Fruit fly (Drosophila melanogaster) whole organism, embryonic: ENCODE measurements around the gene Pif1A.

Experiments
- Antp ChIP-seq: fragments of 200-800 bp; sonication (Bioruptor generic); optimal IDR thresholded peaks from 3 replicates; lab custom pipeline; 2016; ENCODE audit warnings: missing biosample characterization, missing genetic modification characterization
- Bdp1 ChIP-seq: fragments of 200-800 bp; sonication (Bioruptor generic); optimal IDR thresholded peaks from 3 replicates; lab custom pipeline; 2016; ENCODE audit warnings: missing biosample characterization, missing genetic modification characterization
- CG10274 ChIP-seq: fragments of 200-800 bp; sonication (Bioruptor generic); optimal IDR thresholded peaks from 3 replicates; lab custom pipeline; 2017; ENCODE audit warnings: missing biosample characterization, mild to moderate bottlenecking, missing genetic modification characterization
- CG10979 ChIP-seq: fragments of 200-800 bp; sonication (Bioruptor generic); optimal IDR thresholded peaks from 2 replicates; lab custom pipeline; 2018; ENCODE audit warnings: missing biosample characterization, mild to moderate bottlenecking, missing genetic modification characterization, moderate library complexity
- CG12391 ChIP-seq: fragments of 200-800 bp; sonication (Bioruptor generic); optimal IDR thresholded peaks from 3 replicates; lab custom pipeline; 2018; ENCODE audit warnings: missing biosample characterization, mild to moderate bottlenecking, missing genetic modification characterization, moderate library complexity
- CG12659 ChIP-seq: fragments of 200-800 bp; sonication (Bioruptor generic); optimal IDR thresholded peaks from 3 replicates; lab custom pipeline; 2017; ENCODE audit warnings: mild to moderate bottlenecking, missing biosample characterization, missing genetic modification reagents, missing genetic modification characterization
- CG14710 ChIP-seq: fragments of 200-800 bp; sonication (Bioruptor generic); optimal IDR thresholded peaks from 3 replicates; lab custom pipeline; 2019; ENCODE audit warnings: missing biosample characterization, mild to moderate bottlenecking, missing genetic modification characterization, moderate library complexity
- CG1603 ChIP-seq: fragments of 200-800 bp; sonication (Bioruptor generic); optimal IDR thresholded peaks from 2 replicates; lab custom pipeline; 2019; ENCODE audit warnings: missing biosample characterization, mild to moderate bottlenecking, missing genetic modification characterization, moderate library complexity
- CG17568 ChIP-seq: fragments of 200-800 bp; sonication (Bioruptor generic); optimal IDR thresholded peaks from 2 replicates; lab custom pipeline; 2018; ENCODE audit warnings: missing biosample characterization, mild to moderate bottlenecking, missing genetic modification characterization, moderate library complexity
- CG17912 ChIP-seq: fragments of 200-800 bp; sonication (Bioruptor generic); optimal IDR thresholded peaks from 2 replicates; lab custom pipeline; 2018; ENCODE audit warnings: missing biosample characterization, mild to moderate bottlenecking, missing genetic modification characterization
- CG18476 ChIP-seq: fragments of 200-800 bp; sonication (Bioruptor generic); optimal IDR thresholded peaks from 2 replicates; lab custom pipeline; 2016; ENCODE audit warnings: missing biosample characterization, mild to moderate bottlenecking, missing genetic modification characterization
- CG31224 ChIP-seq: fragments of 200-800 bp; sonication (Bioruptor generic); IDR thresholded peaks from 2 replicates; pipeline ENCODE4 v1.3.6; 2022; ENCODE audit warnings: missing biosample characterization, missing genetic modification characterization
- CG3407 ChIP-seq: fragments of 200-800 bp; sonication (Bioruptor generic); optimal IDR thresholded peaks from 2 replicates; lab custom pipeline; 2018; ENCODE audit warnings: missing biosample characterization, mild to moderate bottlenecking, missing genetic modification characterization
- CG34376 ChIP-seq: fragments of 200-800 bp; sonication (Bioruptor generic); optimal IDR thresholded peaks from 2 replicates; lab custom pipeline; 2018; ENCODE audit warnings: missing biosample characterization, mild to moderate bottlenecking, missing genetic modification characterization
- CG3726 ChIP-seq: fragments of 200-800 bp; sonication (Bioruptor generic); IDR thresholded peaks from 3 replicates; pipeline ENCODE4, ENCODE4 v1.3.6; 2022; ENCODE audit warnings: missing biosample characterization, missing genetic modification characterization
- CG3847 ChIP-seq: fragments of 200-800 bp; sonication (Bioruptor generic); IDR thresholded peaks from 2 replicates; pipeline ENCODE4 v1.3.6; 2022; ENCODE audit warnings: missing biosample characterization, missing genetic modification characterization
- CG4404 ChIP-seq: fragments of 200-800 bp; sonication (Bioruptor generic); IDR thresholded peaks from 2 replicates; pipeline ENCODE4 v1.3.6; 2022; ENCODE audit warnings: missing biosample characterization, missing genetic modification characterization
- CG6813 ChIP-seq: fragments of 200-800 bp; sonication (Bioruptor generic); optimal IDR thresholded peaks from 2 replicates; lab custom pipeline; 2017; ENCODE audit warnings: missing biosample characterization, missing genetic modification characterization, mild to moderate bottlenecking, moderate library complexity, missing genetic modification reagents
- CG7963 ChIP-seq: fragments of 200-800 bp; sonication (Bioruptor generic); IDR thresholded peaks from 3 replicates; pipeline ENCODE4 v1.3.6; 2022; ENCODE audit warnings: missing biosample characterization, missing genetic modification characterization; ENCODE audit not compliant: partially characterized antibody
- CG8478 ChIP-seq: fragments of >200 bp; optimal IDR thresholded peaks from 2 replicates; lab custom pipeline; 2018
- CG9797 ChIP-seq: fragments of 200-800 bp; sonication (Bioruptor generic); optimal IDR thresholded peaks from 3 replicates; lab custom pipeline; 2018; ENCODE audit warnings: missing biosample characterization, mild to moderate bottlenecking, missing genetic modification characterization
- Dad ChIP-seq: fragments of 200-800 bp; sonication (Bioruptor generic); optimal IDR thresholded peaks from 3 replicates; lab custom pipeline; 2016; ENCODE audit warnings: missing biosample characterization, missing genetic modification characterization
- Dbx ChIP-seq: fragments of 200-800 bp; sonication (Bioruptor generic); IDR thresholded peaks from 3 replicates; pipeline ENCODE4 v1.3.6; 2022; ENCODE audit warnings: missing biosample characterization, missing genetic modification characterization
- Dip3 ChIP-seq: fragments of 200-800 bp; sonication (Bioruptor generic); optimal IDR thresholded peaks from 3 replicates; lab custom pipeline; 2016; ENCODE audit warnings: missing biosample characterization, missing genetic modification characterization
- Dll ChIP-seq: fragments of 200-800 bp; sonication (Bioruptor generic); IDR thresholded peaks from 4 replicates; pipeline ENCODE4 v1.3.6; 2022; ENCODE audit warnings: missing biosample characterization, missing genetic modification characterization; ENCODE audit not compliant: partially characterized antibody
- Eip74EF ChIP-seq, 2 experiments: fragments of 200-800 bp in 1 of 2; fragments of >200 bp in 1 of 2; sonication (Bioruptor generic) in 1 of 2; optimal IDR thresholded peaks; 2 replicates each; lab custom pipeline; 2017 to 2019; ENCODE audit warnings: missing biosample characterization in 2 of 2, missing genetic modification characterization in 2 of 2, mild to moderate bottlenecking in 1 of 2, moderate library complexity in 1 of 2
- Max ChIP-seq: fragments of 200-800 bp; sonication (Bioruptor generic); optimal IDR thresholded peaks from 2 replicates; lab custom pipeline; 2016; ENCODE audit warnings: missing biosample characterization, mild to moderate bottlenecking, missing genetic modification characterization
- Myb ChIP-seq: fragments of 200-800 bp; sonication (Bioruptor generic); optimal IDR thresholded peaks from 2 replicates; lab custom pipeline; 2016; ENCODE audit warnings: missing biosample characterization, missing genetic modification characterization
- Ptx1 ChIP-seq: fragments of 200-800 bp; sonication (Bioruptor generic); IDR thresholded peaks from 2 replicates; pipeline ENCODE4 v1.3.6; 2022; ENCODE audit warnings: missing biosample characterization, missing genetic modification characterization
- Taf1 ChIP-seq: fragments of 200-800 bp; sonication (Bioruptor generic); IDR thresholded peaks from 2 replicates; pipeline ENCODE4 v1.3.6; 2022; ENCODE audit warnings: missing biosample characterization, missing genetic modification characterization
- Usf ChIP-seq: fragments of 200-800 bp; sonication (Bioruptor generic); optimal IDR thresholded peaks from 2 replicates; lab custom pipeline; 2017; ENCODE audit warnings: missing genotype, missing biosample characterization, missing genetic modification characterization
- aop ChIP-seq: fragments of 200-800 bp; sonication (Bioruptor generic); IDR thresholded peaks from 2 replicates; pipeline ENCODE4 v1.3.6; 2022; ENCODE audit warnings: missing biosample characterization, missing genetic modification characterization
- br ChIP-seq: fragments of >200 bp; optimal IDR thresholded peaks from 2 replicates; lab custom pipeline; 2017
- crol ChIP-seq: fragments of 200-800 bp; sonication (Bioruptor generic); IDR thresholded peaks from 2 replicates; pipeline ENCODE4 v1.3.6; 2022; ENCODE audit warnings: missing biosample characterization, missing genetic modification characterization
- dmrt11E ChIP-seq: fragments of 200-800 bp; sonication (Bioruptor generic); optimal IDR thresholded peaks from 3 replicates; lab custom pipeline; 2018; ENCODE audit warnings: missing biosample characterization, mild to moderate bottlenecking, missing genetic modification characterization, moderate library complexity
- grn ChIP-seq: fragments of 200-800 bp; sonication (Bioruptor generic); optimal IDR thresholded peaks from 3 replicates; lab custom pipeline; 2017; ENCODE audit warnings: missing biosample characterization, missing genetic modification characterization
- gsb-n ChIP-seq: fragments of 200-800 bp; sonication (Bioruptor generic); optimal IDR thresholded peaks from 3 replicates; lab custom pipeline; 2018; ENCODE audit warnings: missing biosample characterization, mild to moderate bottlenecking, missing genetic modification characterization
- ham ChIP-seq: fragments of 200-800 bp; sonication (Bioruptor generic); IDR thresholded peaks from 2 replicates; pipeline ENCODE4 v1.3.6; 2022; ENCODE audit warnings: missing biosample characterization, missing genetic modification characterization
- hth ChIP-seq: fragments of >200 bp; optimal IDR thresholded peaks from 2 replicates; lab custom pipeline; 2017; ENCODE audit warnings: inconsistent platforms
- odd ChIP-seq: fragments of 200-800 bp; sonication (Bioruptor generic); optimal IDR thresholded peaks from 2 replicates; lab custom pipeline; 2017; ENCODE audit warnings: missing biosample characterization, mild to moderate bottlenecking, missing genetic modification characterization
- pan ChIP-seq, 4 experiments: fragments of >200 bp in 3 of 4; fragments of 200-800 bp in 1 of 4; sonication (Bioruptor generic) in 1 of 4; optimal IDR thresholded peaks in 3 of 4; IDR thresholded peaks in 1 of 4; 2 replicates each; pipeline versions ENCODE4 v1.3.6 to Lab custom; 2017 to 2022; ENCODE audit warnings: missing biosample characterization in 2 of 4, missing genetic modification characterization in 2 of 4, mixed read lengths in 1 of 4
- rib ChIP-seq: fragments of 200-800 bp; sonication (Bioruptor generic); IDR thresholded peaks from 2 replicates; pipeline ENCODE4 v1.3.6; 2022; ENCODE audit warnings: missing biosample characterization, missing genetic modification characterization
- row ChIP-seq: fragments of 200-800 bp; sonication (Bioruptor generic); IDR thresholded peaks from 3 replicates; pipeline ENCODE4 v1.3.6; 2022; ENCODE audit warnings: missing biosample characterization, missing genetic modification characterization
- sd ChIP-seq: fragments of 200-800 bp; sonication (Bioruptor generic); optimal IDR thresholded peaks from 3 replicates; lab custom pipeline; 2018; ENCODE audit warnings: missing biosample characterization, mild to moderate bottlenecking, missing genetic modification characterization, moderate library complexity
- slbo ChIP-seq: fragments of 200-800 bp; sonication (Bioruptor generic); IDR thresholded peaks from 2 replicates; pipeline ENCODE4 v1.3.6; 2022; ENCODE audit warnings: missing biosample characterization, missing genetic modification characterization
- sob ChIP-seq: fragments of 200-800 bp; sonication (Bioruptor generic); IDR thresholded peaks from 2 replicates; pipeline ENCODE4 v1.3.6; 2022; ENCODE audit warnings: missing biosample characterization, missing genetic modification characterization
- trem ChIP-seq: fragments of 200-800 bp; optimal IDR thresholded peaks from 3 replicates; lab custom pipeline; 2019; ENCODE audit warnings: missing biosample characterization, mild to moderate bottlenecking, missing genetic modification characterization, moderate library complexity
- unpg ChIP-seq: fragments of 200-800 bp; sonication (Bioruptor generic); optimal IDR thresholded peaks from 3 replicates; lab custom pipeline; 2018; ENCODE audit warnings: missing biosample characterization, mild to moderate bottlenecking, missing genetic modification characterization, moderate library complexity
- usp ChIP-seq: fragments of >200 bp; optimal IDR thresholded peaks from 2 replicates; lab custom pipeline; 2017; ENCODE audit warnings: missing biosample characterization, missing genetic modification characterization
- wek ChIP-seq: fragments of 200-800 bp; sonication (Bioruptor generic); optimal IDR thresholded peaks from 3 replicates; lab custom pipeline; 2018; ENCODE audit warnings: missing biosample characterization, mild to moderate bottlenecking, missing genetic modification characterization, moderate library complexity

Pif1A gene

dm6 chr3R:8812342-8812966 lies 11.5 kb upstream of the Pif1A start (continued):
- TF ChIP-seq CG3407 (GFP tag; lab: Kevin White, UChicago) (no peak), CG17568 (GFP tag; lab: Kevin White, UChicago) (peak; percentile 28), Dbx (0 out of 3 replicates have a peak, but pooled peaks have one; percentile 54), Dip3 (peak; percentile 13), CG1603 (tag; lab: Kevin White, UChicago) (peak; percentile 52), CG34376 (no peak), Antp (peak; percentile 36), grn (GFP tag; lab: Kevin White, UChicago) (peak; percentile 50), CG18476 (GFP tag; lab: Kevin White, UChicago) (peak; percentile 13), br (lab: Kevin White, UChicago) (no peak), Myb (GFP tag; lab: Kevin White, UChicago) (peak; percentile 18), CG31224 (GFP tag; lab: Robert Waterston, UW) (peak; percentile 23; the same call in 1 of the 2 replicates), hth (lab: Kevin White, UChicago) (no peak), CG3847 (GFP tag; lab: Robert Waterston, UW) (no peak), Eip74EF (GFP tag; optimal IDR thresholded peaks at IDR 0.05; lab: Kevin White, UChicago) (no peak), Bdp1 (GFP tag; lab: Kevin White, UChicago) (peak; percentile 51), gsb-n (tag; lab: Kevin White, UChicago) (peak; percentile 31), CG8478 (lab: Kevin White, UChicago) (no peak), Dll (GFP tag; lab: Robert Waterston, UW) (no peak), sob (GFP tag; lab: Robert Waterston, UW) (peak; percentile 33; the same call in 1 of the 2 replicates), rib (GFP tag; lab: Robert Waterston, UW) (no peak), crol (GFP tag; lab: Robert Waterston, UW) (peak; percentile 43; the same call in 1 of the 2 replicates), sd (no peak), wek (GFP tag; lab: Kevin White, UChicago) (peak; percentile 40), Dad (no peak), pan (optimal IDR thresholded peaks at IDR 0.05; lab: Kevin White, UChicago) (no peak), pan (GFP tag; optimal IDR thresholded peaks at IDR 0.05 in 1 of 2, IDR thresholded peaks at IDR 0.05 in 1 of 2) (peak in 1 of 2 experiments; percentile 67), trem (no peak), Ptx1 (GFP tag; lab: Robert Waterston, UW) (peak; percentile 71), CG10979 (tag; lab: Kevin White, UChicago) (peak; percentile 63), CG7963 (GFP tag; lab: Robert Waterston, UW) (no peak), CG10274 (GFP tag; lab: Kevin White, UChicago) (no peak), unpg (GFP tag; lab: Kevin White, UChicago) (peak; percentile 40), CG14710 (tag; lab: Kevin White, UChicago) (peak; percentile 32), CG12659 (GFP tag; lab: Kevin White, UChicago) (peak; percentile 3), slbo (peak; percentile 67), dmrt11E (peak; percentile 36), Usf (no peak), CG6813 (GFP tag; lab: Kevin White, UChicago) (peak; percentile 34), row (GFP tag; lab: Robert Waterston, UW) (peak; percentile 76), CG4404 (GFP tag; lab: Robert Waterston, UW) (no peak; the same call in 1 of the 2 replicates), CG3726 (GFP tag; lab: Robert Waterston, UW) (0 out of 3 replicates have a peak, but pooled peaks have one; percentile 40), CG9797 (no peak), CG17912 (GFP tag; lab: Kevin White, UChicago) (no peak), CG12391 (tag; lab: Kevin White, UChicago) (peak; percentile 26), odd (no peak), Taf1 (GFP tag; lab: Robert Waterston, UW) (peak; percentile 47; the same call in 1 of the 2 replicates), Max (peak; percentile 31), ham (GFP tag; lab: Robert Waterston, UW) (no peak), usp (GFP tag; lab: Kevin White, UChicago) (no peak), aop (GFP tag; lab: Robert Waterston, UW) (no peak)
